Worm (Caenorhabditis elegans) whole organism, young adult: ENCODE data around the gene scly-1.

Experiments used
- F33H1.4 ChIP-seq: fragments of 200-800 bp; sonication (Bioruptor generic); IDR thresholded peaks from 2 replicates; pipeline ENCODE4 v1.3.6; 2022; ENCODE audit warnings: missing genetic modification reagents, missing genetic modification characterization, missing compliant biosample characterization
- F49E8.2 ChIP-seq: sonication (generic microtip); optimal IDR thresholded peaks from 3 replicates; lab custom pipeline; 2017; ENCODE audit warnings: missing genetic modification characterization, mild to moderate bottlenecking, missing compliant biosample characterization, antibody characterized with exemption, moderate library complexity; ENCODE audit not compliant: insufficient read depth
- Y56A3A.18 ChIP-seq: fragments of 200-800 bp; sonication (Bioruptor generic); IDR thresholded peaks from 2 replicates; pipeline ENCODE4 v1.3.6; 2022; ENCODE audit warnings: missing genetic modification reagents, missing genetic modification characterization, missing compliant biosample characterization
- ama-1 ChIP-seq, 3 experiments: fragments of 150-350 bp in 1 of 3; sonication (generic microtip) in 2 of 3; optimal IDR thresholded peaks; 2 replicates each; lab custom pipeline; 2014 to 2018; ENCODE audit warnings: missing biosample characterization in 2 of 3, missing genetic modification characterization in 2 of 3, missing genetic modification reagents in 2 of 3
- attf-3 ChIP-seq: fragments of 200-800 bp; sonication (Bioruptor generic); conservative IDR thresholded peaks from 2 replicates; pipeline ENCODE4 v1.3.6; 2022; ENCODE audit warnings: missing genetic modification reagents, missing genetic modification characterization, missing compliant biosample characterization
- ceh-100 ChIP-seq: fragments of 200-800 bp; sonication (Bioruptor generic); IDR thresholded peaks from 2 replicates; pipeline ENCODE4 v1.3.6; 2022; ENCODE audit warnings: missing genetic modification reagents, missing genetic modification characterization, missing compliant biosample characterization
- dpff-1 ChIP-seq: sonication (generic microtip); optimal IDR thresholded peaks from 2 replicates; lab custom pipeline; 2017; ENCODE audit warnings: mild to moderate bottlenecking, missing genetic modification characterization, missing compliant biosample characterization
- ekl-4 ChIP-seq: fragments of 200-800 bp; sonication (Bioruptor generic); IDR thresholded peaks from 2 replicates; pipeline ENCODE4 v1.3.6; 2022; ENCODE audit warnings: missing genetic modification reagents, missing genetic modification characterization, missing compliant biosample characterization
- nhr-27 ChIP-seq: fragments of 200-800 bp; sonication (Bioruptor generic); optimal IDR thresholded peaks from 2 replicates; lab custom pipeline; 2018; ENCODE audit warnings: mild to moderate bottlenecking, missing genetic modification characterization, moderate library complexity, missing compliant biosample characterization
- sptf-2 ChIP-seq: fragments of 200-800 bp; sonication (Bioruptor generic); optimal IDR thresholded peaks from 2 replicates; lab custom pipeline; 2018; ENCODE audit warnings: mild to moderate bottlenecking, missing genetic modification characterization, missing compliant biosample characterization

ce11 chrII:6248503-6248902 lies 32.4 kb downstream of the scly-1 start:
- TF ChIP-seq F49E8.2 (tag; lab: Kevin White, UChicago) = peak; percentile 82
- no peak for TF ChIP-seq attf-3
- TF ChIP-seq ekl-4 (GFP tag; lab: Robert Waterston, UW) = peak; percentile 87
- no peak for TF ChIP-seq dpff-1
- TF ChIP-seq Y56A3A.18 (GFP tag; lab: Robert Waterston, UW) = no peak
- peak; percentile 27 for TF ChIP-seq sptf-2 (GFP tag; lab: Kevin White, UChicago)
- TF ChIP-seq F33H1.4 (GFP tag; lab: Robert Waterston, UW) = peak; percentile 46
- no peak for TF ChIP-seq nhr-27
- peak; percentile 46; the same call in 1 of the 2 replicates for TF ChIP-seq ceh-100 (GFP tag; lab: Robert Waterston, UW)
- TF ChIP-seq ama-1 (optimal IDR thresholded peaks at IDR 0.05; lab: Kevin White, UChicago) = no peak
- peak; percentile 66 to 71 for TF ChIP-seq ama-1 (GFP tag; optimal IDR thresholded peaks at IDR 0.05; lab: Kevin White, UChicago)
